Fruit fly (Drosophila melanogaster) whole organism, wandering third instar larva: Measurements from ENCODE around the gene Cpr100A.
A peak's percentile ranks its signal among the peaks of the same experiment; 100 is the strongest.

Source experiments
- Abd-B ChIP-seq: fragments of >200 bp; optimal IDR thresholded peaks from 2 replicates; lab custom pipeline; 2017; ENCODE audit warnings: missing biosample characterization, missing genetic modification characterization
- CG9705 ChIP-seq: fragments of 200-800 bp; sonication (Bioruptor generic); optimal IDR thresholded peaks from 2 replicates; lab custom pipeline; 2018; ENCODE audit warnings: missing biosample characterization, mild to moderate bottlenecking, missing genetic modification characterization
- CrebA ChIP-seq: fragments of 200-800 bp; sonication (Bioruptor generic); optimal IDR thresholded peaks from 2 replicates; lab custom pipeline; 2016; ENCODE audit warnings: missing biosample characterization, mild to moderate bottlenecking, missing genetic modification characterization, borderline replicate concordance
- Dfd ChIP-seq: fragments of >200 bp; optimal IDR thresholded peaks from 2 replicates; lab custom pipeline; 2017; ENCODE audit warnings: missing biosample characterization, missing genetic modification characterization
- Dif ChIP-seq: fragments of 200-275, 200-300 bp; sonication (Bioruptor generic); optimal IDR thresholded peaks from 2 replicates; lab custom pipeline; 2018; ENCODE audit warnings: missing biosample characterization, missing genetic modification characterization; ENCODE audit not compliant: partially characterized antibody
- GATAd ChIP-seq: sonication (Bioruptor generic); optimal IDR thresholded peaks from 2 replicates; lab custom pipeline; 2016; ENCODE audit warnings: missing biosample characterization, missing genetic modification characterization
- HLH106 ChIP-seq: fragments of 200-800 bp; optimal IDR thresholded peaks from 3 replicates; lab custom pipeline; 2019; ENCODE audit warnings: missing biosample characterization, mild to moderate bottlenecking, missing genetic modification characterization, moderate library complexity
- Hnf4 ChIP-seq: fragments of 200-800 bp; sonication (Bioruptor generic); optimal IDR thresholded peaks from 2 replicates; lab custom pipeline; 2016; ENCODE audit warnings: missing biosample characterization, mild to moderate bottlenecking, missing genetic modification characterization
- Hr78 ChIP-seq: fragments of >200 bp; optimal IDR thresholded peaks from 2 replicates; lab custom pipeline; 2017; ENCODE audit warnings: missing biosample characterization, missing genetic modification characterization
- Hr83 ChIP-seq: fragments of 200-300 bp; sonication (Bioruptor generic); optimal IDR thresholded peaks from 2 replicates; lab custom pipeline; 2016; ENCODE audit warnings: missing biosample characterization, mild to moderate bottlenecking, missing genetic modification characterization, moderate library complexity; ENCODE audit not compliant: poor library complexity, severe bottlenecking
- Jra ChIP-seq: sonication (Bioruptor generic); optimal IDR thresholded peaks from 2 replicates; lab custom pipeline; 2016; ENCODE audit warnings: missing biosample characterization, missing genetic modification characterization
- Mio ChIP-seq: sonication (Bioruptor generic); optimal IDR thresholded peaks from 2 replicates; lab custom pipeline; 2016; ENCODE audit warnings: missing biosample characterization, missing genetic modification characterization
- Myc ChIP-seq: fragments of >200 bp; optimal IDR thresholded peaks from 2 replicates; lab custom pipeline; 2017
- N ChIP-seq: fragments of >200 bp; optimal IDR thresholded peaks from 2 replicates; lab custom pipeline; 2018; ENCODE audit warnings: missing biosample characterization, missing external identifiers, missing genetic modification characterization
- Rel ChIP-seq, 2 experiments: fragments of 200-800 bp; sonication (Bioruptor generic) in 1 of 2; optimal IDR thresholded peaks; 2 replicates in 1 of 2; 3 replicates in 1 of 2; lab custom pipeline; 2016 to 2019; ENCODE audit warnings: mild to moderate bottlenecking in 2 of 2, missing biosample characterization in 2 of 2, missing genetic modification characterization in 2 of 2, moderate library complexity in 1 of 2
- Sp1 ChIP-seq: fragments of 200-800 bp; sonication (Bioruptor generic); optimal IDR thresholded peaks from 3 replicates; lab custom pipeline; 2019; ENCODE audit warnings: missing biosample characterization, mild to moderate bottlenecking, missing genetic modification characterization, moderate library complexity
- Vsx2 ChIP-seq: fragments of 200-300, 225-300 bp; sonication (Bioruptor generic); optimal IDR thresholded peaks from 2 replicates; lab custom pipeline; 2018; ENCODE audit warnings: missing biosample characterization, missing genetic modification characterization; ENCODE audit not compliant: partially characterized antibody
- br ChIP-seq: fragments of 200-800 bp; sonication (Bioruptor generic); optimal IDR thresholded peaks from 2 replicates; lab custom pipeline; 2016; ENCODE audit warnings: missing biosample characterization, missing genetic modification characterization
- dl ChIP-seq, 2 experiments: fragments of 175-275, 200-275 bp in 1 of 2; fragments of 200-275 bp in 1 of 2; sonication (Bioruptor generic); optimal IDR thresholded peaks; lab custom pipeline; 2018; ENCODE audit warnings: mild to moderate bottlenecking in 2 of 2, missing biosample characterization in 2 of 2, missing genetic modification characterization in 2 of 2, moderate library complexity in 2 of 2; ENCODE audit not compliant: partially characterized antibody in 2 of 2, insufficient read depth in 1 of 2
- dmrt93B ChIP-seq: fragments of 200-800 bp; sonication (Bioruptor generic); optimal IDR thresholded peaks from 2 replicates; lab custom pipeline; 2018; ENCODE audit warnings: missing biosample characterization, mild to moderate bottlenecking, missing genetic modification characterization
- dsf ChIP-seq: sonication (Bioruptor generic); optimal IDR thresholded peaks from 2 replicates; lab custom pipeline; 2016; ENCODE audit warnings: missing biosample characterization, missing genetic modification characterization, borderline replicate concordance
- h ChIP-seq: fragments of 200-800 bp; sonication (Bioruptor generic); optimal IDR thresholded peaks from 3 replicates; lab custom pipeline; 2016; ENCODE audit warnings: missing biosample characterization, mild to moderate bottlenecking, missing genetic modification characterization
- jim ChIP-seq: fragments of 175-275, 200-325 bp; sonication (Bioruptor generic); optimal IDR thresholded peaks from 2 replicates; lab custom pipeline; 2016; ENCODE audit warnings: missing biosample characterization, mild to moderate bottlenecking, missing genetic modification characterization
- pan ChIP-seq: fragments of >200 bp; optimal IDR thresholded peaks from 2 replicates; lab custom pipeline; 2017
- psq ChIP-seq: fragments of 200-800 bp; sonication (Bioruptor generic); optimal IDR thresholded peaks from 3 replicates; lab custom pipeline; 2017; ENCODE audit warnings: missing biosample characterization, mild to moderate bottlenecking, missing genetic modification characterization, moderate library complexity
- rgr ChIP-seq: fragments of 200-800 bp; sonication (Bioruptor generic); optimal IDR thresholded peaks from 3 replicates; lab custom pipeline; 2016; ENCODE audit warnings: missing biosample characterization, mild to moderate bottlenecking, missing genetic modification characterization
- sage ChIP-seq: fragments of 200-800 bp; sonication (Bioruptor generic); optimal IDR thresholded peaks from 2 replicates; lab custom pipeline; 2016; ENCODE audit warnings: missing biosample characterization, mild to moderate bottlenecking, missing genetic modification characterization
- sv ChIP-seq: fragments of 200-800 bp; sonication (Bioruptor generic); optimal IDR thresholded peaks from 3 replicates; lab custom pipeline; 2016; ENCODE audit warnings: missing biosample characterization, missing genetic modification characterization
- usp ChIP-seq: fragments of >200 bp; optimal IDR thresholded peaks from 2 replicates; lab custom pipeline; 2017; ENCODE audit warnings: missing biosample characterization, missing genetic modification characterization
- woc ChIP-seq: sonication (Bioruptor generic); optimal IDR thresholded peaks from 2 replicates; lab custom pipeline; 2016; ENCODE audit warnings: missing biosample characterization, mild to moderate bottlenecking, missing genetic modification characterization

Gene Cpr100A

DNA sequence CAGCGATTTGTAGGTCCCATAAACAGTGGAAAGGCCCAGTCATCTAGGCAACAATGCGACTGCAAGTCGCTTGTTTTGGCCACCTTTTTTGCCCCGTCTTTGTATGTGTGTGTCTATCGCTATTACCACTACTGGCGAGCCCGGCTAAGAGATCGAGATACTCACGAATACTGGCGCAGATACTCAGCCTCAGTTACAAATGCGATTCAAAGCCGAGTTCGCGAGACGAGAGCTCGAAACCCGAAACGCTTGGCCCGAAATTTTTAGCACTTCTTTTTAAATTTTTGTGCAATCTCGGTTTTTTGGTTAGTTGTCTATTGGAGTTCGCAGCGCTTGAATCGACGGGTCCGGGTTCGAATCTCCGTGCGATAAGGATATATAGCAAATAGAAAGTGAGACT lies 26.4 kb downstream of the Cpr100A start, which contains the start of gene Cyp4c3:
TSS of gene Cyp4c3 (plus strand) at position 301 of the 400 bp plus-strand sequence.
- TF ChIP-seq sv (GFP tag; lab: Kevin White, UChicago) (no peak), Sp1 (GFP tag; lab: Kevin White, UChicago) (no peak), dsf (GFP tag; lab: Kevin White, UChicago) (no peak)
- TF ChIP-seq, all 38 proteins: peak for 0

DNA sequence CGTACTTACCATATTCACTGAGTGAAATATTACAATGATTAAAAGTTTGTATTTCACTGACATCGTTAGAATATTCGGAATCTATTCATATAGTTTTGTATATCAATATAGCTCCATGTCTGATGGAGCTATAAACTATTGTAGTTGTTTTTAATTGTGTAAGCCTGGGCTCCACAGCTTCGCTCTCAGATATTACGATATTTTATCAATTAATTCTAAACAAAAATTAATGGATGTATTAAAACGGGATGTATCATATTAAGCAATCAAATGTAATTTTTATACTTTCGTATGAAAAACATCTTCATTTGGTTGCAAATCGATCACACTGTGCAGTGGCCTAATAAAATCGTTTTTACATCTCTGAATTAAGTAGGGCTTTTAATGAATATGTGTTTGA lies 34.7 kb downstream of the Cpr100A start, which contains the start of gene CG33483:
TSS of gene CG33483 (minus strand) at position 101 of the 400 bp plus-strand sequence.
- no peak for TF ChIP-seq usp (GFP tag; lab: Kevin White, UChicago)
- TF ChIP-seq Dfd (GFP tag; lab: Kevin White, UChicago): no peak
- no peak for TF ChIP-seq CG9705
- TF ChIP-seq Hr78 (GFP tag; lab: Kevin White, UChicago): no peak
- TF ChIP-seq psq (GFP tag; lab: Kevin White, UChicago): no peak
- no peak for TF ChIP-seq Abd-B
- TF ChIP-seq Myc (lab: Kevin White, UChicago): no peak
- TF ChIP-seq Sp1 (GFP tag; lab: Kevin White, UChicago): no peak
- TF ChIP-seq woc: no peak
- no peak for TF ChIP-seq Hr83
- TF ChIP-seq Rel (GFP tag; optimal IDR thresholded peaks at IDR 0.05; lab: Kevin White, UChicago): no peak
- TF ChIP-seq Rel (tag; optimal IDR thresholded peaks at IDR 0.05; lab: Kevin White, UChicago): no peak
- no peak for TF ChIP-seq Mio
- no peak for TF ChIP-seq sv (GFP tag; lab: Kevin White, UChicago)
- TF ChIP-seq pan: no peak
- TF ChIP-seq GATAd (GFP tag; lab: Kevin White, UChicago): no peak

DNA sequence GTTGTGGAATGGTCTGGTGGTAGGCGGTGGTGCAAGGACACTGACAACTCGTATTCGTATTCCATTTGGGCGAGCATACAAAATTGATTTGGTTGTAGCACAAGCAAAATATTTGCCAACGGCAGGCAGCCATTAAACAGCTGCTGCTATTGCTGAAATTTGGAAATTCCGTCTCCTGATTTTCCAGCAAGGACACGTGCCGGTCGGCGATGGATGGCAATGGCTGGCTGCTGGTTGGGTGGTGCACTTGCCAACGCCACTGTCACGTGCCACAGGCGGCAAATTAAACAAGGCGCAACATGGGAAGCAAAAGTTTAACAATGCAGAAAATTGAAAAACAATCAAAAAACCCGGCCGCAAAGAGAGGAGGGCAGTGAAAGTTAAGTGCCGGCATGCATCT lies 36.7 kb downstream of the Cpr100A start:
- TF ChIP-seq sage (no peak), Dif (no peak), Myc (lab: Kevin White, UChicago) (no peak), Hnf4 (no peak), rgr (no peak), psq (GFP tag; lab: Kevin White, UChicago) (no peak), sv (GFP tag; lab: Kevin White, UChicago) (no peak)

DNA sequence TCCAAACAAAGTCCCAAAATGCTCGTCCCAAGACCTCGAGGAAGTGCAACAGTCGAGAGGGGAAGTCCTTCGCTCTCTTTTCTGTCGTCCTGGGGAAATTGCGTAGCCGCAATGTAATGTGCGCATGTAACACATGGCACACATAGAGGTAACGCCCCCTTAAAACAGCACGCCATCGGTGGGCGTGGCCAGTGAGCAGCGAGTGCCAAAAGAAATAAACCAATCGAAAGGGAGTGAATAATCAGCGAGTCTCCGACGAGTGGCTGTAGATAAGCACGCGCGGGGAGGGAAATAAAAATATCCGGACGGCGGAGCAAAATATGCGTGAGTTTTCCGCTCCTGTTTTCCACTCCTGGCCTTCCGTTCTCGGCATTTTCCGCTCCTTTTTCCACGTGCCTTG lies 41.7 kb downstream of the Cpr100A start:
- TF ChIP-seq N (GFP tag; lab: Kevin White, UChicago) (no peak), dmrt93B (no peak), Myc (lab: Kevin White, UChicago) (no peak), CG9705 (no peak), Hr83 (no peak)

DNA sequence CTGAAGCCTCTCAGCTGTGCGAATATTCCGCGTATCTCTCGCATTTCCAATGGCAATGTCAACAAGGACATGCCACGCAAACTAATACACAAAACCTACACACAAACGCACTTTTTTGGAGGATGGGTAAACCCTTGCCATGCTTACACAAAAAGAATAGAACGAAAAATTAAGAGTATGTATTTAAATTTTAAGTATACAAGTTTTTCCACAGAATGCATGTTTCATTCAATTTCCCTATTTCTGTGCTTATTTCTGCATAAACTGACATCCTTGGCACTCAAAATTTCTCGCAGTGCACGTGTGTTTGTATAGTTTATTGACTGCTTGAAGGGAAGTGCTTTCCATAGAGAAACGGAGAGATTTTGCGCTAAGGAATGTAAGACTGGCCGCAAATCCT lies 42.5 kb downstream of the Cpr100A start:
- no peak for TF ChIP-seq usp (GFP tag; lab: Kevin White, UChicago)
- no peak for TF ChIP-seq Hnf4
- no peak for TF ChIP-seq Myc (lab: Kevin White, UChicago)
- no peak for TF ChIP-seq Dif
- no peak for TF ChIP-seq Vsx2
- TF ChIP-seq Jra (GFP tag; lab: Kevin White, UChicago): no peak
- TF ChIP-seq Hr78 (GFP tag; lab: Kevin White, UChicago): no peak
- TF ChIP-seq CrebA (GFP tag; lab: Kevin White, UChicago): no peak
- no peak for TF ChIP-seq h
- no peak for TF ChIP-seq jim
- no peak for TF ChIP-seq HLH106 (tag; lab: Kevin White, UChicago)
- TF ChIP-seq pan: no peak
- TF ChIP-seq Abd-B: no peak
- TF ChIP-seq N (GFP tag; lab: Kevin White, UChicago): no peak
- TF ChIP-seq dmrt93B: no peak
- TF ChIP-seq br (GFP tag; lab: Kevin White, UChicago): no peak

DNA sequence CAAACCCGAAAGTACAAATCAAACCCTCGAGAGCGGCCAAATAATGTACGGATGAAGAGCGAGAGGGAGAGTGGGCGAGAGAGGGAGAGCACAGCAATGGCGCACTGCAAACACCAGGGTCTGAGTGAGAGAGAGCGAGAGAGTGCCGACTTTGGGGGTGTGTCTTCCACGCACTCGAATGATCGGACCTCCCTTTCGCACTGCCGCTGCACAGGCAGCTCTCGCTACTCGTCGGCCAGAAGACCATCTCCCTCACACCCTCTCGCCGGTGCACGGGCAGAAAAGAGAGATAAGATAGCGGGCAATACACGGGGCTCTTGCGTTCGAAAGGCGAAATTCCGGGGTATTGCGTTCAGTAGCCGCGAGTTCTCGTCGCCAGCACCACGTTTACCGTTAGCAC lies 45.1 kb downstream of the Cpr100A start, which contains the start of gene Ptx1:
TSS of gene Ptx1 (plus strand) at position 353 of the 400 bp plus-strand sequence.
- peak; percentile 37 to 53 for TF ChIP-seq dl (GFP tag; optimal IDR thresholded peaks at IDR 0.05; lab: Kevin White, UChicago; ENCODE audit: insufficient read depth in 1 of 2, partially characterized antibody in 2 of 2)
- TF ChIP-seq h: peak; percentile 37
- no peak for TF ChIP-seq usp (GFP tag; lab: Kevin White, UChicago)
- TF ChIP-seq rgr: peak; percentile 37
- peak; percentile 43 for TF ChIP-seq Dif
- TF ChIP-seq pan: no peak
- TF ChIP-seq Vsx2: no peak
- TF ChIP-seq Hr83: peak; percentile 43
- no peak for TF ChIP-seq CrebA (GFP tag; lab: Kevin White, UChicago)
